Worm (Caenorhabditis elegans) whole organism, late embryonic: ENCODE measurements around the gene hlh-15.

Experiments
- C08G9.2 ChIP-seq: sonication (generic microtip); optimal IDR thresholded peaks from 2 replicates; lab custom pipeline; 2016; ENCODE audit warnings: mild to moderate bottlenecking, missing genetic modification characterization, moderate library complexity, missing compliant biosample characterization
- C38D4.7 ChIP-seq: fragments of 200-800 bp; sonication (Bioruptor generic); optimal IDR thresholded peaks from 2 replicates; lab custom pipeline; 2018; ENCODE audit warnings: mild to moderate bottlenecking, missing genetic modification characterization, moderate library complexity, missing compliant biosample characterization
- F13H6.1 ChIP-seq: sonication (generic microtip); optimal IDR thresholded peaks from 2 replicates; lab custom pipeline; 2016; ENCODE audit warnings: missing genetic modification characterization, missing compliant biosample characterization
- K09A11.1 ChIP-seq: sonication (generic microtip); optimal IDR thresholded peaks from 2 replicates; lab custom pipeline; 2017; ENCODE audit warnings: antibody characterized with exemption, mild to moderate bottlenecking, missing genetic modification characterization, missing compliant biosample characterization; ENCODE audit not compliant: insufficient read depth
- T23F11.4 ChIP-seq: fragments of 200-800 bp; sonication (Bioruptor generic); optimal IDR thresholded peaks from 2 replicates; lab custom pipeline; 2018; ENCODE audit warnings: mild to moderate bottlenecking, missing genetic modification characterization, missing compliant biosample characterization
- Y22D7AL.16 ChIP-seq: sonication (generic microtip); optimal IDR thresholded peaks from 2 replicates; lab custom pipeline; 2016; ENCODE audit warnings: missing genetic modification characterization, missing compliant biosample characterization
- ceh-18 ChIP-seq: sonication (generic microtip); optimal IDR thresholded peaks from 2 replicates; lab custom pipeline; 2016; ENCODE audit warnings: missing genetic modification characterization, missing compliant biosample characterization
- ceh-19 ChIP-seq: fragments of 200-800 bp; sonication (Bioruptor generic); optimal IDR thresholded peaks from 2 replicates; lab custom pipeline; 2018; ENCODE audit warnings: mild to moderate bottlenecking, missing genetic modification characterization, missing compliant biosample characterization
- ceh-2 ChIP-seq: sonication (generic microtip); optimal IDR thresholded peaks from 2 replicates; lab custom pipeline; 2016; ENCODE audit warnings: missing genotype, missing genetic modification characterization, missing compliant biosample characterization
- ceh-22 ChIP-seq: sonication (generic microtip); optimal IDR thresholded peaks from 2 replicates; lab custom pipeline; 2017; ENCODE audit warnings: missing biosample characterization, missing genetic modification characterization
- ceh-30 ChIP-seq: fragments of 150-350 bp; optimal IDR thresholded peaks from 2 replicates; lab custom pipeline; 2014; ENCODE audit warnings: missing biosample characterization, missing genetic modification characterization
- ceh-31 ChIP-seq: sonication (generic microtip); optimal IDR thresholded peaks from 2 replicates; lab custom pipeline; 2016; ENCODE audit warnings: missing genetic modification characterization, missing compliant biosample characterization
- ceh-34 ChIP-seq: sonication (generic microtip); optimal IDR thresholded peaks from 2 replicates; lab custom pipeline; 2016; ENCODE audit warnings: mild to moderate bottlenecking, missing genetic modification characterization, missing compliant biosample characterization
- ceh-48 ChIP-seq: sonication (generic microtip); optimal IDR thresholded peaks from 2 replicates; lab custom pipeline; 2016; ENCODE audit warnings: missing genetic modification characterization, inconsistent platforms, missing compliant biosample characterization
- ceh-9 ChIP-seq: sonication (generic microtip); optimal IDR thresholded peaks from 2 replicates; lab custom pipeline; 2016; ENCODE audit warnings: mild to moderate bottlenecking, missing genetic modification characterization, inconsistent platforms, missing compliant biosample characterization
- che-1 ChIP-seq: sonication (generic microtip); optimal IDR thresholded peaks from 2 replicates; lab custom pipeline; 2016; ENCODE audit warnings: mild to moderate bottlenecking, missing genetic modification characterization, missing compliant biosample characterization
- dmd-4 ChIP-seq: sonication (generic microtip); optimal IDR thresholded peaks from 2 replicates; lab custom pipeline; 2016; ENCODE audit warnings: borderline replicate concordance, missing genetic modification characterization, missing compliant biosample characterization
- elt-2 ChIP-seq: sonication (generic microtip); optimal IDR thresholded peaks from 2 replicates; lab custom pipeline; 2016; ENCODE audit warnings: missing genetic modification reagents, missing genetic modification characterization, missing compliant biosample characterization
- elt-4 ChIP-seq: sonication (generic microtip); optimal IDR thresholded peaks from 2 replicates; lab custom pipeline; 2016; ENCODE audit warnings: missing genetic modification characterization, missing compliant biosample characterization
- ets-4 ChIP-seq: sonication (generic microtip); optimal IDR thresholded peaks from 2 replicates; lab custom pipeline; 2016; ENCODE audit warnings: missing genetic modification characterization, missing compliant biosample characterization
- eyg-1 ChIP-seq: sonication (generic microtip); optimal IDR thresholded peaks from 2 replicates; lab custom pipeline; 2016; ENCODE audit warnings: missing genotype, missing genetic modification characterization, missing compliant biosample characterization
- fkh-10 ChIP-seq: fragments of 150-350 bp; optimal IDR thresholded peaks from 2 replicates; lab custom pipeline; 2014; ENCODE audit warnings: missing biosample characterization, missing genetic modification reagents, missing genetic modification characterization
- fkh-6 ChIP-seq: sonication (generic microtip); optimal IDR thresholded peaks from 2 replicates; lab custom pipeline; 2016; ENCODE audit warnings: missing genetic modification characterization, missing compliant biosample characterization
- gmeb-2 ChIP-seq: sonication (generic microtip); optimal IDR thresholded peaks from 2 replicates; lab custom pipeline; 2016; ENCODE audit warnings: missing genetic modification characterization, inconsistent platforms, missing compliant biosample characterization
- hlh-30 ChIP-seq: sonication (generic microtip); optimal IDR thresholded peaks from 2 replicates; lab custom pipeline; 2017; ENCODE audit warnings: antibody characterized with exemption, missing genetic modification characterization, missing compliant biosample characterization; ENCODE audit not compliant: insufficient read depth
- hlh-8 ChIP-seq: sonication (generic microtip); optimal IDR thresholded peaks from 2 replicates; lab custom pipeline; 2016; ENCODE audit warnings: missing genotype, missing genetic modification characterization, missing compliant biosample characterization
- madf-2 ChIP-seq: sonication (generic microtip); optimal IDR thresholded peaks from 2 replicates; lab custom pipeline; 2017; ENCODE audit warnings: missing genetic modification characterization, missing compliant biosample characterization
- mec-3 ChIP-seq: sonication (generic microtip); optimal IDR thresholded peaks from 2 replicates; lab custom pipeline; 2016; ENCODE audit warnings: borderline replicate concordance, missing genetic modification characterization, missing compliant biosample characterization
- nfya-1 ChIP-seq: sonication (generic microtip); optimal IDR thresholded peaks from 2 replicates; lab custom pipeline; 2017; ENCODE audit warnings: missing genetic modification characterization, mild to moderate bottlenecking, missing compliant biosample characterization, antibody characterized with exemption, moderate library complexity
- nhr-11 ChIP-seq: fragments of 150-350 bp; optimal IDR thresholded peaks from 2 replicates; lab custom pipeline; 2014; ENCODE audit warnings: missing biosample characterization, missing genetic modification characterization
- nhr-232 ChIP-seq: sonication (generic microtip); optimal IDR thresholded peaks from 2 replicates; lab custom pipeline; 2016; ENCODE audit warnings: missing genetic modification characterization, missing compliant biosample characterization
- odd-2 ChIP-seq: sonication (generic microtip); optimal IDR thresholded peaks from 2 replicates; lab custom pipeline; 2017; ENCODE audit warnings: antibody characterized with exemption, mild to moderate bottlenecking, missing genetic modification characterization, missing compliant biosample characterization
- pag-3 ChIP-seq: sonication (generic microtip); optimal IDR thresholded peaks from 2 replicates; lab custom pipeline; 2016; ENCODE audit warnings: missing compliant biosample characterization, missing genetic modification characterization, borderline replicate concordance
- pat-9 ChIP-seq: fragments of 200-800 bp; sonication (Bioruptor generic); optimal IDR thresholded peaks from 2 replicates; lab custom pipeline; 2018; ENCODE audit warnings: mild to moderate bottlenecking, missing genetic modification characterization, moderate library complexity, missing compliant biosample characterization
- pax-1 ChIP-seq: fragments of 150-350 bp; optimal IDR thresholded peaks from 2 replicates; lab custom pipeline; 2014; ENCODE audit warnings: missing biosample characterization, missing genetic modification characterization
- pha-2 ChIP-seq: sonication (generic microtip); optimal IDR thresholded peaks from 2 replicates; lab custom pipeline; 2017; ENCODE audit warnings: mild to moderate bottlenecking, missing genetic modification characterization, missing compliant biosample characterization
- pha-4 ChIP-seq: fragments of 150-350 bp; optimal IDR thresholded peaks from 2 replicates; lab custom pipeline; 2018; ENCODE audit warnings: missing biosample characterization, missing genetic modification reagents, missing genetic modification characterization
- pros-1 ChIP-seq: fragments of 150-350 bp; optimal IDR thresholded peaks from 2 replicates; lab custom pipeline; 2014; ENCODE audit warnings: missing biosample characterization, missing genetic modification reagents, missing genetic modification characterization
- ref-2 ChIP-seq: sonication (generic microtip); optimal IDR thresholded peaks from 2 replicates; lab custom pipeline; 2016; ENCODE audit warnings: missing genetic modification characterization, missing compliant biosample characterization
- rnt-1 ChIP-seq: sonication (generic microtip); optimal IDR thresholded peaks from 2 replicates; lab custom pipeline; 2016; ENCODE audit warnings: missing genetic modification characterization, missing compliant biosample characterization
- sdc-2 ChIP-seq: sonication (generic microtip); optimal IDR thresholded peaks from 2 replicates; lab custom pipeline; 2016; ENCODE audit warnings: missing genotype, missing genetic modification characterization, missing compliant biosample characterization
- sox-2 ChIP-seq: fragments of 200-800 bp; sonication (Bioruptor generic); IDR thresholded peaks from 2 replicates; pipeline ENCODE4 v1.3.6; 2022; ENCODE audit warnings: missing genetic modification reagents, missing genetic modification characterization, missing compliant biosample characterization
- syd-9 ChIP-seq: sonication (generic microtip); optimal IDR thresholded peaks from 2 replicates; lab custom pipeline; 2016; ENCODE audit warnings: mild to moderate bottlenecking, missing genetic modification characterization, moderate library complexity, missing compliant biosample characterization
- tbx-2 ChIP-seq: sonication (generic microtip); optimal IDR thresholded peaks from 2 replicates; lab custom pipeline; 2016; ENCODE audit warnings: missing genetic modification characterization, missing compliant biosample characterization
- unc-42 ChIP-seq: sonication (generic microtip); optimal IDR thresholded peaks from 2 replicates; lab custom pipeline; 2016; ENCODE audit warnings: missing genotype, missing genetic modification characterization, missing compliant biosample characterization
- unc-55 ChIP-seq: sonication (generic microtip); optimal IDR thresholded peaks from 2 replicates; lab custom pipeline; 2017; ENCODE audit warnings: missing biosample characterization, missing genetic modification reagents, missing genetic modification characterization
- unc-86 ChIP-seq: sonication (generic microtip); optimal IDR thresholded peaks from 2 replicates; lab custom pipeline; 2016; ENCODE audit warnings: missing genetic modification characterization, missing compliant biosample characterization

The hlh-15 gene

DNA sequence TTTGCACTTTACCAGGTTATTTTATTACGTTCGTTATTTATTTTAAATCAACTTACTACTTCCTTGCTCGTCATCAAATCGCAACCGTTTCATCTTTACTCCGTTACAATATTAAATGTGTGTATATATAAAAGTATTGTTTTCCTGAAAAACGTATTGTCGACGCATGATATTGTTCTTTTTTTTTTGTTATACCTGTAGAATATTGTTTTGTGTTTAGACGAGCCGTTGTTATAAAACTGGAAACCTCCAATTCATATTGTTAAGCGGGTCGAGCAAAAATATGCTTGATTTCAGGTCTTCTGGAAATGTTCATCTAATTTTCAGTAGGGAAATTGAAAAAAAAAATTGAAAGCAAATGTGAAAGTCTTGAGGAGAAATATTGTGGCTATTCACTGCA is 25.7 kb upstream of the hlh-15 start, which contains the start of gene gid-2:
Gene gid-2, minus strand, starts transcription at position 101 of the 400 bp plus-strand sequence.
- TF ChIP-seq ceh-22 (tag; lab: Kevin White, UChicago) (no peak), fkh-6 (tag; lab: Kevin White, UChicago) (no peak), ceh-2 (no peak), madf-2 (no peak), nhr-11 (no peak), fkh-10 (GFP tag; lab: Kevin White, UChicago) (no peak)

DNA sequence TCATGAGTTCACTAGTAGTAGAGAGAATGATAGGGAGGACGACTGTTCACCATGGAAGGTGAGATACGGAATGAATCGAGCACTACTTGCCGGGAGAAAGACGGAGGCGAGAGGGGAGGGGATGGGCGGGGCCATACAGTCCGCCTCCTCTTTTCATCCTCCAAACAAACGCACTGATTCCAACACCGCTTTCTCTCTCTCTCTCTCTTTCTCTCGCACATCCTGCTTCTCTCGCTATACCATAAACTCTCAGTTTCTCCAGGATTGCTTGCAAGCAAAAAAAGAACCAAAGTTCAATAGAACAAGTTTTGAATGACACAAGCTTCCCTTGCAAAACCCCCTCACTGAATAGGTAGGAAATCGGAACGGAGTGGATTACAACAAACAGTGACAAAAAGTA is 22.2 kb upstream of the hlh-15 start:
- TF ChIP-seq pha-4, result no peak
- no peak for TF ChIP-seq ceh-19 (GFP tag; lab: Kevin White, UChicago)
- no peak for TF ChIP-seq tbx-2 (tag; lab: Kevin White, UChicago)
- TF ChIP-seq C38D4.7 (GFP tag; lab: Kevin White, UChicago), result no peak
- TF ChIP-seq che-1, result no peak
- TF ChIP-seq syd-9 (tag; lab: Kevin White, UChicago), result no peak
- TF ChIP-seq ceh-9, result no peak
- no peak for TF ChIP-seq unc-42 (tag; lab: Kevin White, UChicago)
- no peak for TF ChIP-seq fkh-6 (tag; lab: Kevin White, UChicago)
- no peak for TF ChIP-seq pax-1
- no peak for TF ChIP-seq pag-3 (tag; lab: Kevin White, UChicago)
- TF ChIP-seq unc-55 (GFP tag; lab: Kevin White, UChicago), result no peak
- TF ChIP-seq hlh-8 (tag; lab: Kevin White, UChicago), result no peak
- no peak for TF ChIP-seq sox-2 (GFP tag; lab: Robert Waterston, UW)
- no peak for TF ChIP-seq ceh-48 (tag; lab: Kevin White, UChicago)
- no peak for TF ChIP-seq ceh-31 (tag; lab: Kevin White, UChicago)

DNA sequence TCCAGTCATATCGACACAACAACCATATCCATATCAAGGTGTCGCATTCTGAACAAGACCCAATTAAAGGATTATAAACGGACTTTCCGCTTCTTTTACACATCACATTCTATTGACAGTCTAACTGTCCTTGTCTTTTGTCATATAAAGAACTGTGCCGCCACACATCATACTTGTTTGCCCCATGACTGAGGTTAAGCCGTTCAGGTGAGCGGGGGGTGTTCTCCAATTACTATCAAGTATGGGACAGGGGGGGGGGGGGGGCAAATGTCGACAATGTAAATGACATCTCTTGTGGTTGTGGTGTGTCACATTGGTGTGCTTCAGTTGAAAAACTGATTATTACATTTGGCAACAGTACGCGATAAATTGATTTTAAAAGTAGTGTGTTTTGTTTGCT is 20.6 kb upstream of the hlh-15 start:
- TF ChIP-seq unc-42 (tag; lab: Kevin White, UChicago), result no peak
- no peak for TF ChIP-seq mec-3 (tag; lab: Kevin White, UChicago)
- no peak for TF ChIP-seq C38D4.7 (GFP tag; lab: Kevin White, UChicago)
- no peak for TF ChIP-seq ceh-18 (tag; lab: Kevin White, UChicago)
- no peak for TF ChIP-seq ceh-22 (tag; lab: Kevin White, UChicago)
- TF ChIP-seq ceh-30 (tag; lab: Kevin White, UChicago), result no peak
- no peak for TF ChIP-seq C08G9.2 (tag; lab: Kevin White, UChicago)
- no peak for TF ChIP-seq pha-2
- TF ChIP-seq ceh-9, result no peak
- TF ChIP-seq ceh-31 (tag; lab: Kevin White, UChicago), result no peak
- TF ChIP-seq pag-3 (tag; lab: Kevin White, UChicago), result no peak
- no peak for TF ChIP-seq hlh-8 (tag; lab: Kevin White, UChicago)
- no peak for TF ChIP-seq pax-1
- TF ChIP-seq gmeb-2, result no peak
- TF ChIP-seq madf-2, result no peak
- TF ChIP-seq Y22D7AL.16, result no peak

DNA sequence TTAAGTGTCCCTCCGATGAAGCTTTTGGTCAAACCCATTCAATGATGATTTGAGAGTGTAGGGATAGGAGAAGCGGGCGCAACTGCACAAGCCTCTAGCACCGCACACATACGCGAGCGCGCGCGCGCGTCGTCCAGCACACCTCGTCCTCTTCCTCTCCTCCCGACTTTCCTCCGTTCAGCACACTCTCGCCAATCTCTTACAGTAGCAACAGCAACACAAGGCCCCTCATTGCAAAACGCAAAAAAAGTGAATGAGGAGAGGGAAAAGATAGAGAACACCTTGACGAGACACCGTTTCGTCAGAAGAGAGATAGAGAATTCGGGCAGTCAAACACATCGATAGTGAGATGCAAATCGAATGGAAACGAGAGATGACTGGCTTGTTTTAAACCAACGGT is 19.3 kb upstream of the hlh-15 start:
- TF ChIP-seq ceh-34 (tag; lab: Kevin White, UChicago) (peak; percentile 81), pag-3 (tag; lab: Kevin White, UChicago) (no peak), ref-2 (tag; lab: Kevin White, UChicago) (peak; percentile 39), pros-1 (peak; percentile 43), ets-4 (tag; lab: Kevin White, UChicago) (peak; percentile 4), unc-55 (GFP tag; lab: Kevin White, UChicago) (peak; percentile 15), elt-4 (tag; lab: Kevin White, UChicago) (no peak), ceh-31 (tag; lab: Kevin White, UChicago) (peak; percentile 72), rnt-1 (tag; lab: Kevin White, UChicago) (peak; percentile 69), syd-9 (tag; lab: Kevin White, UChicago) (peak; percentile 41), dmd-4 (tag; lab: Kevin White, UChicago) (peak; percentile 49), F13H6.1 (tag; lab: Kevin White, UChicago) (peak; percentile 36), unc-86 (tag; lab: Kevin White, UChicago) (no peak), hlh-30 (tag; lab: Kevin White, UChicago) (peak; percentile 53), pat-9 (tag; lab: Kevin White, UChicago) (no peak), eyg-1 (tag; lab: Kevin White, UChicago) (peak; percentile 20), odd-2 (tag; lab: Kevin White, UChicago) (no peak), K09A11.1 (tag; lab: Kevin White, UChicago) (no peak), ceh-19 (GFP tag; lab: Kevin White, UChicago) (no peak), nhr-232 (tag; lab: Kevin White, UChicago) (no peak), ceh-30 (tag; lab: Kevin White, UChicago) (no peak), nfya-1 (tag; lab: Kevin White, UChicago) (peak; percentile 75), T23F11.4 (GFP tag; lab: Kevin White, UChicago) (no peak), sdc-2 (tag; lab: Kevin White, UChicago) (peak; percentile 63), elt-2 (tag; lab: Kevin White, UChicago) (peak; percentile 59)
